Fruit fly (Drosophila melanogaster) whole organism, embryonic: ENCODE measurements around the gene osp.
A peak's percentile ranks its signal among the peaks of the same experiment; 100 is the strongest.

Experiments
- Adf1 ChIP-seq: fragments of 200-800 bp; sonication (Bioruptor generic); IDR thresholded peaks from 2 replicates; pipeline ENCODE4 v1.3.6; 2022; ENCODE audit warnings: missing biosample characterization, missing genetic modification characterization
- BEAF-32 ChIP-seq: fragments of 200-800 bp; sonication (Bioruptor generic); optimal IDR thresholded peaks from 3 replicates; lab custom pipeline; 2017; ENCODE audit warnings: missing biosample characterization, missing genetic modification characterization, mild to moderate bottlenecking, moderate library complexity, missing genetic modification reagents
- CG11093 ChIP-seq: fragments of 200-800 bp; sonication (Bioruptor generic); IDR thresholded peaks from 3 replicates; pipeline ENCODE4 v1.3.6; 2022; ENCODE audit warnings: missing biosample characterization, missing genetic modification characterization
- CG11504 ChIP-seq: fragments of 200-800 bp; sonication (Bioruptor generic); optimal IDR thresholded peaks from 3 replicates; lab custom pipeline; 2019; ENCODE audit warnings: missing biosample characterization, mild to moderate bottlenecking, missing genetic modification characterization, moderate library complexity
- CG12659 ChIP-seq: fragments of 200-800 bp; sonication (Bioruptor generic); optimal IDR thresholded peaks from 3 replicates; lab custom pipeline; 2017; ENCODE audit warnings: mild to moderate bottlenecking, missing biosample characterization, missing genetic modification reagents, missing genetic modification characterization
- CG14441 ChIP-seq: fragments of 200-800 bp; sonication (Bioruptor generic); IDR thresholded peaks from 2 replicates; pipeline ENCODE4 v1.3.6; 2022; ENCODE audit warnings: missing biosample characterization, missing genetic modification characterization
- CG15601 ChIP-seq: fragments of 200-800 bp; sonication (Bioruptor generic); optimal IDR thresholded peaks from 3 replicates; lab custom pipeline; 2019; ENCODE audit warnings: missing biosample characterization, mild to moderate bottlenecking, missing genetic modification characterization, moderate library complexity
- CG1602 ChIP-seq: fragments of 200-800 bp; sonication (Bioruptor generic); optimal IDR thresholded peaks from 3 replicates; lab custom pipeline; 2016; ENCODE audit warnings: missing biosample characterization, missing genetic modification characterization
- CG1603 ChIP-seq: fragments of 200-800 bp; sonication (Bioruptor generic); optimal IDR thresholded peaks from 2 replicates; lab custom pipeline; 2019; ENCODE audit warnings: missing biosample characterization, mild to moderate bottlenecking, missing genetic modification characterization, moderate library complexity
- CG18262 ChIP-seq: fragments of 200-800 bp; optimal IDR thresholded peaks from 3 replicates; lab custom pipeline; 2019; ENCODE audit warnings: missing biosample characterization, mild to moderate bottlenecking, missing genetic modification characterization, moderate library complexity
- CG2199 ChIP-seq: fragments of 200-800 bp; sonication (Bioruptor generic); IDR thresholded peaks from 3 replicates; pipeline ENCODE4 v1.3.6; 2022; ENCODE audit warnings: missing biosample characterization, missing genetic modification characterization
- CG32772 ChIP-seq: fragments of 200-800 bp; sonication (Bioruptor generic); IDR thresholded peaks from 2 replicates; pipeline ENCODE4 v1.3.6; 2022; ENCODE audit warnings: missing biosample characterization, missing genetic modification characterization
- CG3281 ChIP-seq: fragments of 200-800 bp; sonication (Bioruptor generic); optimal IDR thresholded peaks from 3 replicates; lab custom pipeline; 2017; ENCODE audit warnings: missing biosample characterization, mild to moderate bottlenecking, missing genetic modification characterization
- CG3995 ChIP-seq: fragments of 200-800 bp; sonication (Bioruptor generic); optimal IDR thresholded peaks from 3 replicates; lab custom pipeline; 2016; ENCODE audit warnings: missing biosample characterization, missing genetic modification characterization
- CG6791 ChIP-seq: fragments of 200-800 bp; sonication (Bioruptor generic); IDR thresholded peaks from 3 replicates; pipeline ENCODE4 v1.3.6; 2022; ENCODE audit warnings: missing biosample characterization, missing genetic modification characterization; ENCODE audit not compliant: partially characterized antibody
- CG8089 ChIP-seq: fragments of 200-800 bp; sonication (Bioruptor generic); optimal IDR thresholded peaks from 3 replicates; lab custom pipeline; 2016; ENCODE audit warnings: missing biosample characterization, missing genetic modification characterization
- D ChIP-seq, 2 experiments: fragments of 200-800 bp in 1 of 2; fragments of >200 bp in 1 of 2; sonication (Bioruptor generic) in 1 of 2; optimal IDR thresholded peaks; 2 replicates in 1 of 2; 3 replicates in 1 of 2; lab custom pipeline; 2017; ENCODE audit warnings: mild to moderate bottlenecking in 1 of 2, missing biosample characterization in 1 of 2, missing genetic modification characterization in 1 of 2, missing genetic modification reagents in 1 of 2
- Doc3 ChIP-seq: fragments of 200-800 bp; sonication (Bioruptor generic); IDR thresholded peaks from 3 replicates; pipeline ENCODE4 v1.3.6; 2022; ENCODE audit warnings: missing biosample characterization, missing genetic modification characterization; ENCODE audit not compliant: partially characterized antibody
- ERR ChIP-seq: fragments of 200-800 bp; sonication (Bioruptor generic); optimal IDR thresholded peaks from 2 replicates; lab custom pipeline; 2016; ENCODE audit warnings: missing biosample characterization, missing genetic modification characterization
- HLH4C ChIP-seq: fragments of 200-800 bp; sonication (Bioruptor generic); IDR thresholded peaks from 3 replicates; pipeline ENCODE4 v1.3.6; 2022; ENCODE audit warnings: missing biosample characterization, missing genetic modification characterization; ENCODE audit not compliant: partially characterized antibody
- Mad ChIP-seq: fragments of 200-800 bp; sonication (Bioruptor generic); optimal IDR thresholded peaks from 2 replicates; lab custom pipeline; 2016; ENCODE audit warnings: missing biosample characterization, missing genetic modification characterization
- Max ChIP-seq: fragments of 200-800 bp; sonication (Bioruptor generic); optimal IDR thresholded peaks from 2 replicates; lab custom pipeline; 2016; ENCODE audit warnings: missing biosample characterization, mild to moderate bottlenecking, missing genetic modification characterization
- Neu2 ChIP-seq: fragments of 200-800 bp; sonication (Bioruptor generic); optimal IDR thresholded peaks from 3 replicates; lab custom pipeline; 2016; ENCODE audit warnings: missing biosample characterization, missing genetic modification characterization, borderline replicate concordance
- Opbp ChIP-seq: fragments of 200-800 bp; sonication (Bioruptor generic); IDR thresholded peaks from 3 replicates; pipeline ENCODE4 v1.3.6; 2022; ENCODE audit warnings: missing biosample characterization, missing genetic modification characterization; ENCODE audit not compliant: partially characterized antibody
- Sox100B ChIP-seq: fragments of 200-800 bp; sonication (Bioruptor generic); optimal IDR thresholded peaks from 3 replicates; lab custom pipeline; 2018; ENCODE audit warnings: missing biosample characterization, mild to moderate bottlenecking, missing genetic modification characterization
- Stat92E ChIP-seq, 3 experiments: fragments of >200 bp in 2 of 3; fragments of 200-800 bp in 1 of 3; sonication (Bioruptor generic) in 1 of 3; optimal IDR thresholded peaks; 2 replicates each; lab custom pipeline; 2017 to 2019; ENCODE audit warnings: missing biosample characterization in 3 of 3, missing genetic modification characterization in 3 of 3, mild to moderate bottlenecking in 1 of 3, moderate library complexity in 1 of 3
- Xbp1 ChIP-seq: fragments of 200-800 bp; sonication (Bioruptor generic); optimal IDR thresholded peaks from 3 replicates; lab custom pipeline; 2016; ENCODE audit warnings: missing biosample characterization, mild to moderate bottlenecking, missing genetic modification characterization
- ato ChIP-seq: fragments of 200-800 bp; sonication (Bioruptor generic); IDR thresholded peaks from 2 replicates; pipeline ENCODE4 v1.3.6; 2022; ENCODE audit warnings: missing biosample characterization, missing genetic modification characterization; ENCODE audit not compliant: partially characterized antibody
- bsh ChIP-seq, 2 experiments: fragments of 200-800 bp; sonication (Bioruptor generic); optimal IDR thresholded peaks; 2 replicates each; lab custom pipeline; 2017 to 2018; ENCODE audit warnings: mild to moderate bottlenecking in 2 of 2, missing biosample characterization in 2 of 2, missing genetic modification characterization in 2 of 2, moderate library complexity in 1 of 2
- chinmo ChIP-seq: fragments of 200-800 bp; sonication (Bioruptor generic); IDR thresholded peaks from 4 replicates; pipeline ENCODE4 v1.3.6; 2022; ENCODE audit warnings: missing biosample characterization, missing genetic modification characterization; ENCODE audit not compliant: partially characterized antibody
- eve ChIP-seq, 2 experiments: fragments of >200 bp; optimal IDR thresholded peaks; 2 replicates each; lab custom pipeline; 2017; ENCODE audit warnings: missing biosample characterization in 2 of 2, missing genetic modification characterization in 2 of 2
- gce ChIP-seq: fragments of 200-800 bp; sonication (Bioruptor generic); IDR thresholded peaks from 3 replicates; pipeline ENCODE4 v1.3.6; 2022; ENCODE audit warnings: missing biosample characterization, missing genetic modification characterization
- her ChIP-seq: fragments of 200-800 bp; sonication (Bioruptor generic); optimal IDR thresholded peaks from 2 replicates; lab custom pipeline; 2016; ENCODE audit warnings: missing biosample characterization, missing genetic modification characterization
- hkb ChIP-seq, 2 experiments: fragments of 200-800 bp in 1 of 2; fragments of >200 bp in 1 of 2; sonication (Bioruptor generic) in 1 of 2; IDR thresholded peaks in 1 of 2; optimal IDR thresholded peaks in 1 of 2; 2 replicates each; pipeline versions ENCODE4 v1.3.6 to Lab custom; 2017 to 2022; ENCODE audit warnings: missing biosample characterization in 1 of 2, missing genetic modification characterization in 1 of 2
- knrl ChIP-seq: fragments of 200-800 bp; sonication (Bioruptor generic); IDR thresholded peaks from 3 replicates; pipeline ENCODE4 v1.3.6; 2022; ENCODE audit warnings: missing biosample characterization, missing genetic modification characterization; ENCODE audit not compliant: partially characterized antibody
- mld ChIP-seq: fragments of 200-800 bp; sonication (Bioruptor generic); IDR thresholded peaks from 3 replicates; pipeline ENCODE4 v1.3.6; 2022; ENCODE audit warnings: missing biosample characterization, missing genetic modification characterization; ENCODE audit not compliant: partially characterized antibody
- pan ChIP-seq, 4 experiments: fragments of >200 bp in 3 of 4; fragments of 200-800 bp in 1 of 4; sonication (Bioruptor generic) in 1 of 4; optimal IDR thresholded peaks in 3 of 4; IDR thresholded peaks in 1 of 4; 2 replicates each; pipeline versions ENCODE4 v1.3.6 to Lab custom; 2017 to 2022; ENCODE audit warnings: missing biosample characterization in 2 of 4, missing genetic modification characterization in 2 of 4, mixed read lengths in 1 of 4
- ranshi ChIP-seq: fragments of 200-800 bp; sonication (Bioruptor generic); IDR thresholded peaks from 2 replicates; pipeline ENCODE4 v1.3.6; 2022; ENCODE audit warnings: missing biosample characterization, missing genetic modification characterization
- sisA ChIP-seq: fragments of 200-800 bp; sonication (Bioruptor generic); IDR thresholded peaks from 2 replicates; pipeline ENCODE4 v1.3.6; 2022; ENCODE audit warnings: missing biosample characterization, missing genetic modification characterization
- slbo ChIP-seq: fragments of 200-800 bp; sonication (Bioruptor generic); IDR thresholded peaks from 2 replicates; pipeline ENCODE4 v1.3.6; 2022; ENCODE audit warnings: missing biosample characterization, missing genetic modification characterization
- so ChIP-seq: fragments of 200-800 bp; sonication (Bioruptor generic); IDR thresholded peaks from 3 replicates; pipeline ENCODE4 v1.3.6; 2022; ENCODE audit warnings: missing biosample characterization, missing genetic modification characterization
- tap ChIP-seq: fragments of 200-800 bp; optimal IDR thresholded peaks from 3 replicates; lab custom pipeline; 2019; ENCODE audit warnings: missing biosample characterization, mild to moderate bottlenecking, missing genetic modification characterization, moderate library complexity
- tna ChIP-seq: fragments of 200-800 bp; sonication (Bioruptor generic); IDR thresholded peaks from 2 replicates; pipeline ENCODE4 v1.3.6; 2022; ENCODE audit warnings: missing biosample characterization, missing genetic modification characterization; ENCODE audit not compliant: partially characterized antibody
- zen ChIP-seq: fragments of 200-800 bp; sonication (Bioruptor generic); optimal IDR thresholded peaks from 3 replicates; lab custom pipeline; 2018; ENCODE audit warnings: missing biosample characterization, mild to moderate bottlenecking, missing genetic modification characterization, moderate library complexity
- zen2 ChIP-seq: fragments of 200-800 bp; sonication (Bioruptor generic); IDR thresholded peaks from 3 replicates; pipeline ENCODE4 v1.3.6; 2022; ENCODE audit warnings: missing biosample characterization, missing genetic modification characterization; ENCODE audit not compliant: partially characterized antibody

Gene osp

dm6 chr2L:14598357-14599057 is 90.6 kb downstream of the osp start (continued):
- peak in 1 of 3 experiments; percentile 37 for TF ChIP-seq Stat92E (GFP tag; optimal IDR thresholded peaks at IDR 0.05; lab: Kevin White, UChicago)
- TF ChIP-seq D (optimal IDR thresholded peaks at IDR 0.05; lab: Kevin White, UChicago): no peak
- TF ChIP-seq D (GFP tag; optimal IDR thresholded peaks at IDR 0.05; lab: Kevin White, UChicago): no peak
- no peak for TF ChIP-seq CG3995
- peak; percentile 45; the same call in 1 of the 3 replicates for TF ChIP-seq Doc3
- no peak for TF ChIP-seq hkb (optimal IDR thresholded peaks at IDR 0.05; lab: Kevin White, UChicago)
- 0 out of 2 replicates have a peak, but pooled peaks have one; percentile 36 for TF ChIP-seq hkb (GFP tag; IDR thresholded peaks at IDR 0.05; lab: Robert Waterston, UW)
- peak; percentile 10 for TF ChIP-seq CG12659 (GFP tag; lab: Kevin White, UChicago)
- no peak for TF ChIP-seq sisA
- TF ChIP-seq ranshi (GFP tag; lab: Robert Waterston, UW): no peak
- peak in 1 of 2 experiments; percentile 79 for TF ChIP-seq eve (GFP tag; optimal IDR thresholded peaks at IDR 0.05; lab: Kevin White, UChicago)
- no peak for TF ChIP-seq pan (optimal IDR thresholded peaks at IDR 0.05; lab: Kevin White, UChicago)
- TF ChIP-seq pan (GFP tag; optimal IDR thresholded peaks at IDR 0.05 in 1 of 2, IDR thresholded peaks at IDR 0.05 in 1 of 2): peak in 1 of 2 experiments; percentile 5
- TF ChIP-seq Opbp (GFP tag; lab: Robert Waterston, UW): peak; percentile 85; the same call in 2 of the 3 replicates
- TF ChIP-seq chinmo: peak; percentile 58; the same call in 1 of the 4 replicates
- TF ChIP-seq tap: no peak
- no peak for TF ChIP-seq gce
- no peak for TF ChIP-seq CG14441 (GFP tag; lab: Robert Waterston, UW)
- TF ChIP-seq so (GFP tag; lab: Robert Waterston, UW): no peak
- TF ChIP-seq BEAF-32 (GFP tag; lab: Kevin White, UChicago): no peak
- peak; percentile 82 for TF ChIP-seq mld (GFP tag; lab: Robert Waterston, UW)
- peak; percentile 92 for TF ChIP-seq CG6791 (GFP tag; lab: Robert Waterston, UW)
- no peak for TF ChIP-seq ERR (GFP tag; lab: Kevin White, UChicago)
- peak; percentile 41; the same call in 1 of the 2 replicates for TF ChIP-seq slbo (GFP tag; lab: Robert Waterston, UW)
- TF ChIP-seq Mad: no peak
- peak; percentile 35 for TF ChIP-seq CG11504
- TF ChIP-seq Neu2: no peak
- peak; percentile 89 for TF ChIP-seq zen2 (GFP tag; lab: Robert Waterston, UW)
- TF ChIP-seq CG18262 (tag; lab: Kevin White, UChicago): peak; percentile 12
- no peak for TF ChIP-seq CG1602
- peak; percentile 30 for TF ChIP-seq CG1603
- no peak for TF ChIP-seq zen (tag; lab: Kevin White, UChicago)
- TF ChIP-seq bsh (GFP tag; optimal IDR thresholded peaks at IDR 0.05; lab: Kevin White, UChicago): peak; percentile 35 to 36
- TF ChIP-seq Sox100B (GFP tag; lab: Kevin White, UChicago): peak; percentile 9
- peak; percentile 92 for TF ChIP-seq ato (GFP tag; lab: Robert Waterston, UW)
- TF ChIP-seq Max (GFP tag; lab: Kevin White, UChicago): no peak
- TF ChIP-seq HLH4C (GFP tag; lab: Robert Waterston, UW): peak; percentile 68
- TF ChIP-seq CG15601 (tag; lab: Kevin White, UChicago): no peak
- no peak for TF ChIP-seq CG8089 (GFP tag; lab: Kevin White, UChicago)
- peak; percentile 77 for TF ChIP-seq tna
- TF ChIP-seq her (GFP tag; lab: Kevin White, UChicago): peak; percentile 9
- no peak for TF ChIP-seq Xbp1 (GFP tag; lab: Kevin White, UChicago)
- no peak for TF ChIP-seq CG11093 (GFP tag; lab: Robert Waterston, UW)
- peak; percentile 46; the same call in 2 of the 3 replicates for TF ChIP-seq knrl (GFP tag; lab: Robert Waterston, UW)
- no peak for TF ChIP-seq CG3281 (GFP tag; lab: Kevin White, UChicago)
- no peak for TF ChIP-seq Adf1 (GFP tag; lab: Robert Waterston, UW)
- no peak for TF ChIP-seq CG32772 (GFP tag; lab: Robert Waterston, UW)
- TF ChIP-seq CG2199: no peak
